Fruit fly (Drosophila melanogaster) whole organism, adult: ENCODE results near the gene plx.

Experiments
- CG11617 ChIP-seq: fragments of 200-800 bp; sonication (Bioruptor generic); optimal IDR thresholded peaks from 2 replicates; lab custom pipeline; 2017; ENCODE audit warnings: mild to moderate bottlenecking, missing biosample characterization, missing genetic modification reagents, missing genetic modification characterization
- CG12768 ChIP-seq: fragments of 200-800 bp; sonication (Bioruptor generic); optimal IDR thresholded peaks from 2 replicates; lab custom pipeline; 2017; ENCODE audit warnings: missing biosample characterization, missing genetic modification characterization, mild to moderate bottlenecking, moderate library complexity, missing genetic modification reagents
- CG14711 ChIP-seq: fragments of 200-800 bp; sonication (Bioruptor generic); optimal IDR thresholded peaks from 2 replicates; lab custom pipeline; 2018; ENCODE audit warnings: missing biosample characterization, mild to moderate bottlenecking, missing genetic modification characterization, moderate library complexity
- CG1620 ChIP-seq: fragments of 200-800 bp; sonication (Bioruptor generic); optimal IDR thresholded peaks from 2 replicates; lab custom pipeline; 2016; ENCODE audit warnings: missing biosample characterization, missing genetic modification characterization
- CG33017 ChIP-seq: fragments of 200-800 bp; sonication (Bioruptor generic); optimal IDR thresholded peaks from 2 replicates; lab custom pipeline; 2018; ENCODE audit warnings: missing biosample characterization, mild to moderate bottlenecking, missing genetic modification characterization, moderate library complexity
- CG5204 ChIP-seq: fragments of 200-800 bp; sonication (Bioruptor generic); optimal IDR thresholded peaks from 2 replicates; lab custom pipeline; 2016; ENCODE audit warnings: missing biosample characterization, missing genetic modification characterization
- CG7045 ChIP-seq: fragments of 200-800 bp; sonication (Bioruptor generic); optimal IDR thresholded peaks from 2 replicates; lab custom pipeline; 2017; ENCODE audit warnings: missing biosample characterization, mild to moderate bottlenecking, missing genetic modification characterization
- CG7101 ChIP-seq: fragments of 200-800 bp; sonication (Bioruptor generic); optimal IDR thresholded peaks from 2 replicates; lab custom pipeline; 2018; ENCODE audit warnings: missing biosample characterization, mild to moderate bottlenecking, missing genetic modification characterization, moderate library complexity
- Clk ChIP-seq: fragments of 200-800 bp; sonication (Bioruptor generic); optimal IDR thresholded peaks from 2 replicates; lab custom pipeline; 2017; ENCODE audit warnings: missing biosample characterization, missing genetic modification characterization
- Crg-1 ChIP-seq: fragments of 200-800 bp; sonication (Bioruptor generic); optimal IDR thresholded peaks from 2 replicates; lab custom pipeline; 2016; ENCODE audit warnings: missing biosample characterization, missing genetic modification characterization
- Hr96 ChIP-seq: fragments of 200-800 bp; sonication (Bioruptor generic); optimal IDR thresholded peaks from 2 replicates; lab custom pipeline; 2016; ENCODE audit warnings: missing biosample characterization, missing genetic modification characterization
- Mnt ChIP-seq: fragments of 200-800 bp; sonication (Bioruptor generic); optimal IDR thresholded peaks from 2 replicates; lab custom pipeline; 2016; ENCODE audit warnings: missing biosample characterization, mild to moderate bottlenecking, missing genetic modification characterization
- bab1 ChIP-seq: fragments of 200-800 bp; sonication (Bioruptor generic); optimal IDR thresholded peaks from 3 replicates; lab custom pipeline; 2019; ENCODE audit warnings: missing biosample characterization, mild to moderate bottlenecking, missing genetic modification characterization, moderate library complexity
- cic ChIP-seq: fragments of 200-800 bp; sonication (Bioruptor generic); optimal IDR thresholded peaks from 2 replicates; lab custom pipeline; 2017; ENCODE audit warnings: missing biosample characterization, mild to moderate bottlenecking, missing genetic modification characterization, moderate library complexity
- cnc ChIP-seq, 2 experiments: fragments of >200 bp; optimal IDR thresholded peaks; 2 replicates each; lab custom pipeline; 2017
- kay ChIP-seq: fragments of 200-800 bp; sonication (Bioruptor generic); peaks from one replicate; lab custom pipeline; 2016; ENCODE audit warnings: missing biosample characterization, missing genetic modification characterization, borderline replicate concordance
- ovo ChIP-seq: fragments of 200-800 bp; sonication (Bioruptor generic); optimal IDR thresholded peaks from 2 replicates; lab custom pipeline; 2016; ENCODE audit warnings: missing biosample characterization, missing genetic modification characterization
- pad ChIP-seq: fragments of 200-800 bp; sonication (Bioruptor generic); optimal IDR thresholded peaks from 3 replicates; lab custom pipeline; 2017; ENCODE audit warnings: missing biosample characterization, missing genetic modification characterization, mild to moderate bottlenecking, moderate library complexity, missing genetic modification reagents
- tj ChIP-seq: fragments of 200-800 bp; sonication (Bioruptor generic); optimal IDR thresholded peaks from 3 replicates; lab custom pipeline; 2017; ENCODE audit warnings: missing biosample characterization, mild to moderate bottlenecking, missing genetic modification characterization, moderate library complexity
- toe ChIP-seq: fragments of 200-800 bp; sonication (Bioruptor generic); optimal IDR thresholded peaks from 2 replicates; lab custom pipeline; 2016; ENCODE audit warnings: missing biosample characterization, missing genetic modification characterization

plx gene

DNA sequence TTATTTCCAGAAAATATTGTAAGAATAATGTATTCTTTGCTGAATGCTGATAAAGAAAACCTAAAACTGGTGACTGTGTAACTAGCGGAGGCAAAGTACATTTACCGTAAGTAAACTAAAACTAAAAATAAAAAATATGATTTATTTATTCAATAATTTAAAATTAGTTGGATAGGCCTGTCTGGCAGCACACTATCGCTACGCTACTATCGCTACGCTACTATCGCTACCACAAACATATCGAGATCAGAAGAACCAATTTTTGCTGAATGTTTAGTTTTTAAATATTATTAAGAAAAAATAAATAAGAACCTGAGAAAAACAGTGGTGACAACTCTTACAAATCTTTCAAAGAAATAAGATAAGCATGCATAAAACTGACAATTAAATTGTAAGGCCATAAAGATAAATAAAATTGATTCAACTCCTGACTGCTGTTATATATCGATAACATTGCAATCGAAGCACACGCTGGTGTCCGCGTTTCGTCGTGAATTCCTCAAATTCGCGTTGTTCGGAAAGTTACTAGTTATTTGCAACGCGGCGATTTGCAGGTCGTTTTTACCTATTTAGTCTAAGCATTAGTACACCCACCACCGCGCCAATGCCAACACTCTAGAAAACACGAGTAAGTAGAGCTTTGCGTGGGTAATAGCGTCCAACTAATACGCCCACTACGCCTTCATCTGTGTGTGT, 25.3 kb upstream of the plx start, which contains the start of gene Wdr33:
Gene Wdr33 (plus strand): TSS at position 438 of the 696 bp plus-strand sequence.
- TF ChIP-seq CG1620 (GFP tag; lab: Kevin White, UChicago) (no peak), CG7045 (GFP tag; lab: Kevin White, UChicago) (peak; percentile 43), Clk (GFP tag; lab: Kevin White, UChicago) (no peak), CG33017 (tag; lab: Kevin White, UChicago) (peak; percentile 39), CG14711 (no peak), pad (GFP tag; lab: Kevin White, UChicago) (peak; percentile 24), bab1 (GFP tag; lab: Kevin White, UChicago) (no peak), CG11617 (GFP tag; lab: Kevin White, UChicago) (peak; percentile 58), Crg-1 (GFP tag; lab: Kevin White, UChicago) (no peak), cic (GFP tag; lab: Kevin White, UChicago) (no peak), kay (GFP tag; lab: Kevin White, UChicago) (no peak), CG12768 (GFP tag; lab: Kevin White, UChicago) (peak; percentile 41), ovo (peak; percentile 44), tj (GFP tag; lab: Kevin White, UChicago) (peak; percentile 88), Mnt (peak; percentile 52), cnc (optimal IDR thresholded peaks at IDR 0.05; lab: Kevin White, UChicago) (no peak), CG7101 (peak; percentile 37), Hr96 (GFP tag; lab: Kevin White, UChicago) (no peak), CG5204 (GFP tag; lab: Kevin White, UChicago) (peak; percentile 52)

- TF ChIP-seq toe (GFP tag; lab: Kevin White, UChicago) = peak; percentile 98
- TF ChIP-seq CG33017 (tag; lab: Kevin White, UChicago) = peak; percentile 89
- TF ChIP-seq Clk (GFP tag; lab: Kevin White, UChicago) = peak; percentile 88
- TF ChIP-seq CG11617 (GFP tag; lab: Kevin White, UChicago) = peak; percentile 92
- TF ChIP-seq CG5204 (GFP tag; lab: Kevin White, UChicago) = peak; percentile 97
- peak; percentile 94 for TF ChIP-seq Crg-1 (GFP tag; lab: Kevin White, UChicago)
- peak; percentile 90 for TF ChIP-seq CG14711
- TF ChIP-seq CG7101 = peak; percentile 93
- TF ChIP-seq pad (GFP tag; lab: Kevin White, UChicago) = peak; percentile 79
- peak; percentile 95 for TF ChIP-seq CG12768 (GFP tag; lab: Kevin White, UChicago)
- peak; percentile 94 for TF ChIP-seq Hr96 (GFP tag; lab: Kevin White, UChicago)
- TF ChIP-seq cnc (optimal IDR thresholded peaks at IDR 0.05; lab: Kevin White, UChicago) = peak in 1 of 2 experiments; percentile 57
- peak; percentile 91 for TF ChIP-seq ovo
- TF ChIP-seq bab1 (GFP tag; lab: Kevin White, UChicago) = peak; percentile 84
- TF ChIP-seq Mnt = peak; percentile 86
- peak; percentile 92 for TF ChIP-seq CG7045 (GFP tag; lab: Kevin White, UChicago)
- TF ChIP-seq CG1620 (GFP tag; lab: Kevin White, UChicago) = peak; percentile 96
- peak; percentile 59 for TF ChIP-seq tj (GFP tag; lab: Kevin White, UChicago)
- TF ChIP-seq kay (GFP tag; lab: Kevin White, UChicago) = peak; percentile 51
- TF ChIP-seq cic (GFP tag; lab: Kevin White, UChicago) = peak; percentile 29
These were observed 16.5 kb upstream of the plx start, which contains the start of the genes Xe7 and Atg17 for dm6 chr3R:5668928-5669739. Xe7 (minus strand) TSS chr3R:5669334. Atg17 (plus strand) TSS chr3R:5669713.

DNA sequence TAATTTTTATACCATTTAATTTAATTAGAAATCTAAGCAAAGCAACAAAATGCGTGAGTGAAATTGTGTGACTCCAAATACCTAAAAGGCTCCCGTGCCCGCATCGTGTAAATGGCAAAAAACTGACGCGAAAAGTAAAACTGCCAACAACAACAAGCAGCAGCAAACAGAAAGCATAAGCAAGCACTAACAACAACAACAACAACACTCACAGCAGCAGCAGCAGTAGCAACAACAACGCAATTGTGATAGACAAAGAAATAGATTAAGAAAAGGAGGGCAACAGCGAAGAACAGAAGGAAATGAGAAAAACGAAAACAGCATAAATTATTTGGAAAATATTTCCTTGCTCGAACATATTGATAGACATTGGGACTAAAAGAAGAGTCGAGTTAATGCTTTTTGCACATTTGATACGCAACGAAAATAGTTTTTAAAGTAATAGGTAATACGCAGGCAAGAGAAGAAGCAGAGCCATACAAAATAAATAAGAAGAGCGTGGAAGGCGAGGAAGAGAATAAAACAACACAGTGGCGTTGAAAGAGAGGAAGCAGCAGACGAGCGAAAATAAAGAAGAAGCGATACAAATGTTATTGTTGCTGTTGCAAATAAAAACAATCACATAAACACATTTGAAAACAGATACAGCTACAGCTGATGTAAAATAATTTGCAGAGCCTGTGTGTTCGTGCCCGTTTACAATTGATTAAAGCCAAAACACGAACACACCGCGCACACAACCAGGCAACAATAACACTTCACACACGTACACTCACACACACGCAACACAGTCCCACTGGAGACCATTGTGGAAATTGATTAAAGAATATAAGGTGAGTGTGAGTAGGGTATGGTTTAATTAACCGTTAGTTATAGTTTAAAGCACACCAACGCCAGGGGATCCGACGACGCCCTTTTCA, 15.7 kb upstream of the plx start:
- TF ChIP-seq bab1 (GFP tag; lab: Kevin White, UChicago) (no peak), CG14711 (no peak), ovo (peak; percentile 9), Clk (GFP tag; lab: Kevin White, UChicago) (no peak), cic (GFP tag; lab: Kevin White, UChicago) (peak; percentile 76), CG33017 (tag; lab: Kevin White, UChicago) (no peak), Crg-1 (GFP tag; lab: Kevin White, UChicago) (no peak), CG12768 (GFP tag; lab: Kevin White, UChicago) (peak; percentile 9), pad (GFP tag; lab: Kevin White, UChicago) (peak; percentile 87)

dm6 chr3R:5670660-5671264, 14.9 kb upstream of the plx start:
- TF ChIP-seq bab1 (GFP tag; lab: Kevin White, UChicago) (no peak), CG1620 (GFP tag; lab: Kevin White, UChicago) (no peak), CG14711 (no peak), cic (GFP tag; lab: Kevin White, UChicago) (no peak), CG7101 (no peak), tj (GFP tag; lab: Kevin White, UChicago) (peak; percentile 65), Crg-1 (GFP tag; lab: Kevin White, UChicago) (no peak), Hr96 (GFP tag; lab: Kevin White, UChicago) (no peak), Mnt (no peak), kay (GFP tag; lab: Kevin White, UChicago) (peak; percentile 64), cnc (optimal IDR thresholded peaks at IDR 0.05; lab: Kevin White, UChicago) (peak; percentile 20 to 54), pad (GFP tag; lab: Kevin White, UChicago) (peak; percentile 72), CG12768 (GFP tag; lab: Kevin White, UChicago) (no peak), ovo (no peak), CG11617 (GFP tag; lab: Kevin White, UChicago) (peak; percentile 0), CG33017 (tag; lab: Kevin White, UChicago) (no peak)
